Worm (Caenorhabditis elegans) whole organism, L1 larva: ENCODE results near the gene npr-37.

Source experiments
- C04F5.9 ChIP-seq: sonication (generic microtip); optimal IDR thresholded peaks from 2 replicates; lab custom pipeline; 2016; ENCODE audit warnings: missing genetic modification characterization, missing compliant biosample characterization
- C16A3.4 ChIP-seq: fragments of 150-350 bp; optimal IDR thresholded peaks from 2 replicates; lab custom pipeline; 2014; ENCODE audit warnings: missing biosample characterization, missing genetic modification characterization
- Y116A8C.19 ChIP-seq: sonication (generic microtip); optimal IDR thresholded peaks from 2 replicates; lab custom pipeline; 2016; ENCODE audit warnings: missing compliant biosample characterization, missing genetic modification characterization, borderline replicate concordance
- ama-1 ChIP-seq: fragments of 150-350 bp; optimal IDR thresholded peaks from 2 replicates; lab custom pipeline; 2014
- ceh-82 ChIP-seq, 3 experiments: fragments of 150-350 bp in 1 of 3; sonication (generic microtip) in 2 of 3; optimal IDR thresholded peaks; 2 replicates each; lab custom pipeline; 2014 to 2017; ENCODE audit warnings: missing biosample characterization in 3 of 3, missing genetic modification characterization in 3 of 3
- dpl-1 ChIP-seq, 3 experiments: fragments of 150-350 bp in 2 of 3; sonication (generic microtip) in 1 of 3; optimal IDR thresholded peaks; 2 replicates each; lab custom pipeline; 2014 to 2017; ENCODE audit warnings: missing biosample characterization in 3 of 3, missing genetic modification characterization in 3 of 3, missing genetic modification reagents in 3 of 3
- dsc-1 ChIP-seq: sonication (generic microtip); optimal IDR thresholded peaks from 2 replicates; lab custom pipeline; 2016; ENCODE audit warnings: mild to moderate bottlenecking, missing genetic modification characterization, missing compliant biosample characterization
- efl-1 ChIP-seq, 4 experiments: fragments of 150-350 bp; optimal IDR thresholded peaks in 3 of 4; peaks in 1 of 4; 1 replicate in 1 of 4; 2 replicates in 3 of 4; lab custom pipeline; 2014; ENCODE audit warnings: missing biosample characterization in 2 of 4, missing genetic modification characterization in 2 of 4, missing genetic modification reagents in 2 of 4
- efl-3 ChIP-seq: fragments of 200-800 bp; sonication (Bioruptor generic); optimal IDR thresholded peaks from 2 replicates; lab custom pipeline; 2018; ENCODE audit warnings: mild to moderate bottlenecking, missing genetic modification characterization, missing compliant biosample characterization
- elt-3 ChIP-seq, 6 experiments: fragments of 150-350 bp in 1 of 6; sonication (generic microtip); optimal IDR thresholded peaks; 2 replicates each; lab custom pipeline; 2017 to 2018; ENCODE audit warnings: missing biosample characterization in 6 of 6, missing genetic modification characterization in 6 of 6, inconsistent platforms in 1 of 6
- fkh-4 ChIP-seq: sonication (generic microtip); optimal IDR thresholded peaks from 2 replicates; lab custom pipeline; 2016; ENCODE audit warnings: missing compliant biosample characterization, missing genetic modification characterization, borderline replicate concordance
- fkh-8 ChIP-seq: sonication (generic microtip); optimal IDR thresholded peaks from 2 replicates; lab custom pipeline; 2016; ENCODE audit warnings: mild to moderate bottlenecking, missing genetic modification characterization, missing compliant biosample characterization
- grh-1 ChIP-seq: fragments of 200-800 bp; sonication (Bioruptor generic); IDR thresholded peaks from 2 replicates; pipeline ENCODE4 v1.3.6; 2022; ENCODE audit warnings: missing genetic modification reagents, missing genetic modification characterization, missing compliant biosample characterization
- isw-1 ChIP-seq: fragments of 200-800 bp; sonication (Bioruptor generic); IDR thresholded peaks from 2 replicates; pipeline ENCODE4 v1.3.6; 2022; ENCODE audit warnings: missing genetic modification characterization, missing compliant biosample characterization
- jun-1 ChIP-seq: fragments of 150-350 bp; optimal IDR thresholded peaks from 2 replicates; lab custom pipeline; 2014; ENCODE audit warnings: missing biosample characterization, missing genetic modification reagents, missing genetic modification characterization
- lin-13 ChIP-seq: fragments of 150-350 bp; optimal IDR thresholded peaks from 2 replicates; lab custom pipeline; 2014; ENCODE audit warnings: missing biosample characterization, missing genetic modification reagents, missing genetic modification characterization
- lin-14 ChIP-seq: fragments of 200-800 bp; sonication (Bioruptor generic); optimal IDR thresholded peaks from 2 replicates; lab custom pipeline; 2018; ENCODE audit warnings: mild to moderate bottlenecking, missing genetic modification characterization, moderate library complexity, missing compliant biosample characterization
- lin-15B ChIP-seq: fragments of 150-350 bp; sonication (generic microtip); optimal IDR thresholded peaks from 3 replicates; lab custom pipeline; 2014; ENCODE audit warnings: missing biosample characterization, missing genetic modification characterization
- lin-35 ChIP-seq, 2 experiments: fragments of 150-350 bp; optimal IDR thresholded peaks; 2 replicates each; lab custom pipeline; 2014; ENCODE audit warnings: missing biosample characterization in 2 of 2, missing genetic modification characterization in 2 of 2, missing genetic modification reagents in 2 of 2
- lsy-2 ChIP-seq, 2 experiments: fragments of 150-350 bp; optimal IDR thresholded peaks; 2 replicates each; lab custom pipeline; 2014; ENCODE audit warnings: missing biosample characterization in 2 of 2, missing genetic modification characterization in 2 of 2
- nhr-28 ChIP-seq: fragments of 150-350 bp; optimal IDR thresholded peaks from 2 replicates; lab custom pipeline; 2014; ENCODE audit warnings: missing biosample characterization, missing genetic modification characterization
- nhr-47 ChIP-seq: sonication (generic microtip); optimal IDR thresholded peaks from 2 replicates; lab custom pipeline; 2016; ENCODE audit warnings: mild to moderate bottlenecking, missing genetic modification characterization, moderate library complexity, missing compliant biosample characterization
- nhr-71 ChIP-seq: sonication (generic microtip); optimal IDR thresholded peaks from 2 replicates; lab custom pipeline; 2016; ENCODE audit warnings: mild to moderate bottlenecking, missing genetic modification characterization, moderate library complexity, missing compliant biosample characterization
- nhr-76 ChIP-seq: sonication (generic microtip); optimal IDR thresholded peaks from 2 replicates; lab custom pipeline; 2017; ENCODE audit warnings: missing biosample characterization, missing genetic modification characterization
- nhr-85 ChIP-seq: sonication (generic microtip); peaks from one replicate; lab custom pipeline; 2016; ENCODE audit warnings: missing genetic modification characterization, inconsistent platforms, missing compliant biosample characterization
- pax-3 ChIP-seq: fragments of 200-800 bp; sonication (Bioruptor generic); optimal IDR thresholded peaks from 2 replicates; lab custom pipeline; 2018; ENCODE audit warnings: mild to moderate bottlenecking, missing genetic modification characterization, moderate library complexity, missing compliant biosample characterization
- rnt-1 ChIP-seq: sonication (generic microtip); optimal IDR thresholded peaks from 2 replicates; lab custom pipeline; 2016; ENCODE audit warnings: mild to moderate bottlenecking, missing genetic modification characterization, moderate library complexity, missing compliant biosample characterization
- skn-1 ChIP-seq: fragments of 150-350 bp; optimal IDR thresholded peaks from 2 replicates; lab custom pipeline; 2014; ENCODE audit warnings: missing biosample characterization, missing genetic modification characterization
- snpc-4 ChIP-seq: fragments of 150-350 bp; optimal IDR thresholded peaks from 2 replicates; lab custom pipeline; 2014; ENCODE audit warnings: missing biosample characterization, missing genetic modification characterization
- snu-23 ChIP-seq: sonication (generic microtip); optimal IDR thresholded peaks from 2 replicates; lab custom pipeline; 2016; ENCODE audit warnings: missing genetic modification characterization, missing compliant biosample characterization
- tbx-2 ChIP-seq: sonication (generic microtip); optimal IDR thresholded peaks from 2 replicates; lab custom pipeline; 2016; ENCODE audit warnings: missing genetic modification characterization, missing compliant biosample characterization
- unc-62 ChIP-seq: fragments of 150-350 bp; optimal IDR thresholded peaks from 2 replicates; lab custom pipeline; 2014; ENCODE audit warnings: missing biosample characterization, missing genetic modification reagents, missing genetic modification characterization
- xbp-1 ChIP-seq: sonication (generic microtip); optimal IDR thresholded peaks from 2 replicates; lab custom pipeline; 2016; ENCODE audit warnings: missing genetic modification characterization, missing compliant biosample characterization
- zag-1 ChIP-seq: fragments of 150-350 bp; optimal IDR thresholded peaks from 2 replicates; lab custom pipeline; 2014; ENCODE audit warnings: missing biosample characterization, missing genetic modification characterization
- zip-4 ChIP-seq: fragments of 200-800 bp; sonication (Bioruptor generic); optimal IDR thresholded peaks from 2 replicates; lab custom pipeline; 2018; ENCODE audit warnings: mild to moderate bottlenecking, missing genetic modification characterization, moderate library complexity, missing compliant biosample characterization
- ztf-4 ChIP-seq: fragments of 150-350 bp; optimal IDR thresholded peaks from 2 replicates; lab custom pipeline; 2014; ENCODE audit warnings: missing biosample characterization, missing genetic modification characterization

npr-37 gene

ce11 chrIV:425546-425945 lies 55.4 kb downstream of the npr-37 start:
- no peak for TF ChIP-seq lin-13
- TF ChIP-seq elt-3 (tag; optimal IDR thresholded peaks at IDR 0.05; lab: Kevin White, UChicago) = peak in 1 of 6 experiments; percentile 59
- no peak for TF ChIP-seq grh-1
- no peak for TF ChIP-seq ztf-4 (tag; lab: Kevin White, UChicago)
- peak; percentile 53 for TF ChIP-seq C16A3.4
- TF ChIP-seq skn-1 (tag; lab: Kevin White, UChicago) = peak; percentile 35
- TF ChIP-seq lin-15B (tag; lab: Kevin White, UChicago) = peak; percentile 5
- peak; percentile 71 to 77 for TF ChIP-seq lin-35 (GFP tag; optimal IDR thresholded peaks at IDR 0.05; lab: Kevin White, UChicago)
- TF ChIP-seq pax-3 (tag; lab: Kevin White, UChicago) = no peak
- peak; percentile 28 for TF ChIP-seq nhr-47 (tag; lab: Kevin White, UChicago)
- no peak for TF ChIP-seq zip-4 (GFP tag; lab: Kevin White, UChicago)
- no peak for TF ChIP-seq efl-3 (GFP tag; lab: Kevin White, UChicago)
- TF ChIP-seq efl-1 (optimal IDR thresholded peaks at IDR 0.05; lab: Kevin White, UChicago) = peak; percentile 62 to 67
- peak; percentile 70 to 88 for TF ChIP-seq efl-1 (GFP tag; optimal IDR thresholded peaks at IDR 0.05 in 1 of 2; lab: Kevin White, UChicago)
- no peak for TF ChIP-seq Y116A8C.19 (tag; lab: Kevin White, UChicago)
- peak; percentile 40 for TF ChIP-seq snu-23 (GFP tag; lab: Kevin White, UChicago)
- TF ChIP-seq C04F5.9 (tag; lab: Kevin White, UChicago) = no peak
- no peak for TF ChIP-seq nhr-28 (tag; lab: Kevin White, UChicago)
- TF ChIP-seq lin-14 (GFP tag; lab: Kevin White, UChicago) = no peak
- TF ChIP-seq ceh-82 (tag; optimal IDR thresholded peaks at IDR 0.05; lab: Kevin White, UChicago) = peak in 2 of 3 experiments; percentile 12 to 54
- peak; percentile 51 to 82 for TF ChIP-seq lsy-2 (tag; optimal IDR thresholded peaks at IDR 0.05; lab: Kevin White, UChicago)
- peak; percentile 11 for TF ChIP-seq tbx-2 (tag; lab: Kevin White, UChicago)
- peak; percentile 1 for TF ChIP-seq snpc-4 (tag; lab: Kevin White, UChicago)
- TF ChIP-seq rnt-1 (tag; lab: Kevin White, UChicago) = peak; percentile 10
- TF ChIP-seq isw-1 (GFP tag; lab: Robert Waterston, UW) = 0 out of 2 replicates have a peak, but pooled peaks have one; percentile 5
- TF ChIP-seq jun-1 (tag; lab: Kevin White, UChicago) = no peak
- no peak for TF ChIP-seq unc-62 (GFP tag; lab: Kevin White, UChicago)
- peak; percentile 28 for TF ChIP-seq nhr-71
- TF ChIP-seq xbp-1 = peak; percentile 25
- TF ChIP-seq dpl-1 (GFP tag; optimal IDR thresholded peaks at IDR 0.05; lab: Kevin White, UChicago) = peak; percentile 49 to 76 (median 64)
- TF ChIP-seq fkh-4 (tag; lab: Kevin White, UChicago) = no peak

ce11 chrIV:425052-425451 lies 55.9 kb downstream of the npr-37 start, which contains the start of gene daf-18:
Gene daf-18, minus strand, starts transcription at chrIV:425177.
- TF ChIP-seq nhr-85 (tag; lab: Kevin White, UChicago) (no peak), nhr-47 (tag; lab: Kevin White, UChicago) (no peak), skn-1 (tag; lab: Kevin White, UChicago) (no peak), fkh-8 (peak; percentile 64), fkh-4 (tag; lab: Kevin White, UChicago) (no peak), nhr-76 (no peak), dsc-1 (tag; lab: Kevin White, UChicago) (peak; percentile 55), ama-1 (lab: Kevin White, UChicago) (no peak)

ce11 chrIV:422112-422511 lies 58.9 kb downstream of the npr-37 start:
- no peak for TF ChIP-seq zag-1

DNA sequence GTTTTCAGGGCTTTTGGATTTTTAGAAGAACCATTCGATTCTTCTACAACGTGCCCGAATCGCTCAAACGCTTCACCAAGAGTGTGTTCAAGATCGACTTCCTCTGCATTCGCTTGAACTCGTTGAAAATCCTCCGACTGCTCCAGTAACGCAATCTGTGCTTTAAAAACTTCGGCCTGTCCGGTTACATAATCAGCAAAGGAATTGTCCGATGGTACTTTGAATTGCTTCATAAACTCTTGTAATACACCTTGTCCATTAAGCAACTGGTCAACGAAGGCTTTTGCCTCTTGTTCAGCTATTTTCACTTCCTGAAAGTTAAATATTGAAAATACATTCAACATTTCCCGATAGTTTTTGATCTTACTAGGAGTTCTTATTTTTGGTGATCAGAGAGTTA lies 60.3 kb downstream of the npr-37 start:
- TF ChIP-seq Y116A8C.19 (tag; lab: Kevin White, UChicago) (no peak), efl-1 (optimal IDR thresholded peaks at IDR 0.05; lab: Kevin White, UChicago) (no peak), efl-1 (GFP tag; optimal IDR thresholded peaks at IDR 0.05 in 1 of 2; lab: Kevin White, UChicago) (peak in 1 of 2 experiments; percentile 86)
- TF ChIP-seq, all 84 proteins: peak for 1
